Worm (Caenorhabditis elegans): ENCODE measurements around the gene Y47G7B.2.

DNA sequence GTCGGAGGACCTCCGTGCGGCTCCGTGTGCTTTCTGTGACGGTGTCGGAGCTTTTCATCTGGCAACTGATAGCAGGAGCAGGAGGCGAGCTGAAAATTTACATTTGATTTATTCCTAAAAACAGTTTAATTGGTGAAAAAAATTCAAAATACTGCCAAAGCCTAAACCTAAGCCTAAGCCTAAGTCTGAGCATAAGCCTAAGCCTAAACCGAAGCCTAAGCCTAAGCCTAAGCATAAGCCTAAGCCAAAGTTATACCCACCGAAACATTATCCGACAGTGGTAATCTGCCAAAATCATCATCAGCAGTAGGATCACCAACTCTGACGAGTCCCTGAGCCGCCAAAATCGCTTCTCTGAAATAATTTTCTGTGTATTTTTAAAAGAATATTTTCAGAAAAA lies 23.0 kb downstream of the Y47G7B.2 start:
- no peak for TF ChIP-seq F16B12.6 (tag; optimal IDR thresholded peaks at IDR 0.05)
- TF ChIP-seq alr-1 (tag; optimal IDR thresholded peaks at IDR 0.05; ENCODE audit: borderline replicate concordance) = no peak
- TF ChIP-seq ztf-4 (tag; optimal IDR thresholded peaks at IDR 0.05) = no peak
- TF ChIP-seq C16A3.4 (tag; optimal IDR thresholded peaks at IDR 0.05) = no peak
- no peak for TF ChIP-seq ztf-11 (tag; optimal IDR thresholded peaks at IDR 0.05)
- TF ChIP-seq ama-1 (optimal IDR thresholded peaks at IDR 0.05) = no peak
- TF ChIP-seq unc-62 (GFP tag; optimal IDR thresholded peaks at IDR 0.05) = no peak
- TF ChIP-seq mef-2 (tag; optimal IDR thresholded peaks at IDR 0.05) = no peak
- TF ChIP-seq lin-13 (GFP tag; optimal IDR thresholded peaks at IDR 0.05) = no peak
